Fruit fly (Drosophila melanogaster): ENCODE data around the gene NHP2.

Gene NHP2

DNA sequence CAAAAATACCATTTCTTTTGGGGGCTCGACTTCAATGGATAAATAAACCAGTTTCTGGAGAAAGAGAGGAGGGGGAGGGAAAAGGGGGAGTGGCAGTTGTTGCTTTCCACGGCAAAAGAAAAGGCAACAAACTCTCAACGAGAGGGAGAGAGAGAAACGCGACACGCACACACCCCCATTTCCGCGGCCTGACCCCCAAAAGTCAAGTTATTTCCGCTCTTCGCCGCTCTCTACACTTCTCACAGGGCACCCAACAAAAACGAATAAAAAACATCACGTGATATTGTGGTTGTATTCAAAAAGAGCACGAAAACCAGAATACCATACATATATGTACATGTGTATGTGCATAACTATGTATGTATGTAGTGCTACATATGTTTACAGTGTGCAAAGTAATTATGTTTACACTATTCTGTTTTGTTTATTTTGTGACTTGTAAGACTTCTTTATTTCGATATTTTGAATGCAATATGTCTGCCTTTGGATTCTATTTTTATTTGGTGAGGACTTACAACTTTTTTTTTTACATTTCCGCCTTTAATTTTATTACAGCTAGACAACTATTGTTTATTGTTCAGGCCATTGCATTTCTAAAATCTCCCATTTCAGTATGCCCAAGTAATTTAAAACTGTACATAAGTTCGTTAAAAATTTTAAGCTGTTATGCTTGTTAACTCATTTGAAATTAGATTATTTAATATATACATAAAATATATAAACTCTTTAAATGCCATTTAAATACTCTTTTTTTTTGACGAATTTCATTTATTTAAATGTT lies 20.7 kb downstream of the NHP2 start (continued):
- peak; percentile 53 for TF ChIP-seq CG18599 (GFP tag; optimal IDR thresholded peaks at IDR 0.05)
- peak; percentile 59 for TF ChIP-seq Mes4 (GFP tag; optimal IDR thresholded peaks at IDR 0.05)
- TF ChIP-seq h (optimal IDR thresholded peaks at IDR 0.05) = no peak
- TF ChIP-seq CG2712 (tag; optimal IDR thresholded peaks at IDR 0.05) = peak; percentile 72
- TF ChIP-seq CG10147 (GFP tag; optimal IDR thresholded peaks at IDR 0.05) = peak; percentile 72
- no peak; the same call in 2 of the 3 replicates for TF ChIP-seq sr (GFP tag; IDR thresholded peaks at IDR 0.05)
- TF ChIP-seq CHES-1-like (GFP tag; optimal IDR thresholded peaks at IDR 0.05) = peak; percentile 16
- peak; percentile 42 for TF ChIP-seq CG12299 (tag; optimal IDR thresholded peaks at IDR 0.05)
- TF ChIP-seq CG12219 (GFP tag; optimal IDR thresholded peaks at IDR 0.05) = peak; percentile 65
- TF ChIP-seq Sry-β (GFP tag; optimal IDR thresholded peaks at IDR 0.05) = peak; percentile 23
- peak; percentile 14 for TF ChIP-seq fd3F (GFP tag; optimal IDR thresholded peaks at IDR 0.05)
- TF ChIP-seq Rfx (GFP tag; IDR thresholded peaks at IDR 0.05) = 0 out of 2 replicates have a peak, but pooled peaks have one; percentile 49
- peak in 1 of 2 experiments; percentile 97 for TF ChIP-seq Hr78 (GFP tag; optimal IDR thresholded peaks at IDR 0.05)
- no peak for TF ChIP-seq Taf1 (GFP tag; IDR thresholded peaks at IDR 0.05)
- peak; percentile 71 for TF ChIP-seq CG3281 (GFP tag; optimal IDR thresholded peaks at IDR 0.05)
- TF ChIP-seq CG1603 (tag; optimal IDR thresholded peaks at IDR 0.05) = peak; percentile 63
- peak; percentile 18 for TF ChIP-seq CG15514 (GFP tag; optimal IDR thresholded peaks at IDR 0.05)
- no peak for TF ChIP-seq dm (GFP tag; optimal IDR thresholded peaks at IDR 0.05)
- TF ChIP-seq CG10462 (GFP tag; optimal IDR thresholded peaks at IDR 0.05) = peak; percentile 21
- no peak for TF ChIP-seq C15 (GFP tag; IDR thresholded peaks at IDR 0.05)
- TF ChIP-seq hkb (optimal IDR thresholded peaks at IDR 0.05) = no peak
- TF ChIP-seq hkb (GFP tag; IDR thresholded peaks at IDR 0.05) = peak; percentile 51; the same call in 1 of the 2 replicates
- no peak; the same call in 2 of the 3 replicates for TF ChIP-seq otp (GFP tag; IDR thresholded peaks at IDR 0.05)
- TF ChIP-seq z (GFP tag; IDR thresholded peaks at IDR 0.05) = peak; percentile 47; the same call in 1 of the 3 replicates
- no peak for TF ChIP-seq HLH4C (GFP tag; IDR thresholded peaks at IDR 0.05; ENCODE audit: partially characterized antibody)
- no peak for TF ChIP-seq GATAe (GFP tag; conservative IDR thresholded peaks at IDR 0.05)
- no peak; the same call in 2 of the 3 replicates for TF ChIP-seq zen2 (GFP tag; IDR thresholded peaks at IDR 0.05; ENCODE audit: partially characterized antibody)
- TF ChIP-seq Myb (GFP tag; optimal IDR thresholded peaks at IDR 0.05) = peak; percentile 8
- TF ChIP-seq trh (GFP tag; optimal IDR thresholded peaks at IDR 0.05) = peak; percentile 45
- no peak for TF ChIP-seq CG4282 (GFP tag; optimal IDR thresholded peaks at IDR 0.05)
- TF ChIP-seq jigr1 (GFP tag; IDR thresholded peaks at IDR 0.05) = no peak
- TF ChIP-seq bigmax (GFP tag; optimal IDR thresholded peaks at IDR 0.05) = no peak
- no peak for TF ChIP-seq MESR4 (GFP tag; optimal IDR thresholded peaks at IDR 0.05)
- no peak for TF ChIP-seq Dad (GFP tag; optimal IDR thresholded peaks at IDR 0.05)
- no peak for TF ChIP-seq CG3847 (GFP tag; IDR thresholded peaks at IDR 0.05)
- no peak; the same call in 1 of the 2 replicates for TF ChIP-seq esg (GFP tag; conservative IDR thresholded peaks at IDR 0.05)
- TF ChIP-seq zf30C (GFP tag; optimal IDR thresholded peaks at IDR 0.05) = peak; percentile 36
- TF ChIP-seq vvl (GFP tag; IDR thresholded peaks at IDR 0.05) = peak; percentile 54
- no peak for TF ChIP-seq sim (GFP tag; IDR thresholded peaks at IDR 0.05)
- TF ChIP-seq CG13624 (GFP tag; optimal IDR thresholded peaks at IDR 0.05) = peak; percentile 29
- TF ChIP-seq CG3163 (GFP tag; optimal IDR thresholded peaks at IDR 0.05) = peak; percentile 31
- no peak for TF ChIP-seq hbn (GFP tag; IDR thresholded peaks at IDR 0.05; ENCODE audit: partially characterized antibody)
- no peak for TF ChIP-seq vnd (GFP tag; IDR thresholded peaks at IDR 0.05; ENCODE audit: partially characterized antibody)
- TF ChIP-seq Scr (GFP tag; IDR thresholded peaks at IDR 0.05; ENCODE audit: partially characterized antibody) = peak; percentile 14; the same call in 1 of the 2 replicates
- no peak for TF ChIP-seq fd102C (GFP tag; optimal IDR thresholded peaks at IDR 0.05)
- TF ChIP-seq az2 (GFP tag; optimal IDR thresholded peaks at IDR 0.05) = peak; percentile 60
- TF ChIP-seq Sin3A (optimal IDR thresholded peaks at IDR 0.05) = no peak
- TF ChIP-seq nerfin-2 (GFP tag; IDR thresholded peaks at IDR 0.05; ENCODE audit: partially characterized antibody) = no peak
- no peak for TF ChIP-seq TFAM (GFP tag; optimal IDR thresholded peaks at IDR 0.05)

Measured in whole organism, embryonic.